Worm (Caenorhabditis elegans) whole organism, L4 larva: ENCODE measurements around the gene lin-40.

ENCODE experiments used
- cey-2 ChIP-seq: sonication (generic microtip); optimal IDR thresholded peaks from 3 replicates; lab custom pipeline; 2017; ENCODE audit warnings: missing genetic modification characterization, mild to moderate bottlenecking, missing compliant biosample characterization, antibody characterized with exemption, borderline replicate concordance; ENCODE audit not compliant: insufficient read depth
- dpl-1 ChIP-seq: fragments of 150-350 bp; optimal IDR thresholded peaks from 2 replicates; lab custom pipeline; 2014; ENCODE audit warnings: missing biosample characterization, missing genetic modification reagents, missing genetic modification characterization
- lin-13 ChIP-seq: fragments of 150-350 bp; optimal IDR thresholded peaks from 2 replicates; lab custom pipeline; 2014; ENCODE audit warnings: missing biosample characterization, missing genetic modification reagents, missing genetic modification characterization

DNA sequence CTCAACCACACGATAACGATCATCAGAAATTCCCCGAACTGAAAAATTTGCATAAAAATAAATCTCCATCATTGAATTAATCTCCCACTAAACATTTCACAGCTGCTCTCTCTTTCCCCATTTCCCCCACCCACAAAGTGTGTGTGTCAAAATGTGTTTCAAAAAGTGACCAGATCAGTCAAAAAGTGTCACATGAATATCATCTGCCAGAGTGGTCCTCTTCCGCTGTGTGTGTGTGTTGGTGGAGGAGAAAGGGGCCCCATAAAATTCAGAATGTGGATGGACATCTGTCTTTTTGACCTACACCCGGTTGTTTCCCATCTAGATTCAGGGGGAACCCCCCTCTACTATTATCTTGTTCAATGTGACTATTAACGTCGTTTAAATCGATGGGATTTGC lies 27.6 kb upstream of the lin-40 start:
- no peak for TF ChIP-seq dpl-1 (GFP tag; lab: Kevin White, UChicago)
- TF ChIP-seq cey-2: no peak
- TF ChIP-seq lin-13: no peak
